Worm (Caenorhabditis elegans): ENCODE data around the gene clec-6.

Gene clec-6

DNA sequence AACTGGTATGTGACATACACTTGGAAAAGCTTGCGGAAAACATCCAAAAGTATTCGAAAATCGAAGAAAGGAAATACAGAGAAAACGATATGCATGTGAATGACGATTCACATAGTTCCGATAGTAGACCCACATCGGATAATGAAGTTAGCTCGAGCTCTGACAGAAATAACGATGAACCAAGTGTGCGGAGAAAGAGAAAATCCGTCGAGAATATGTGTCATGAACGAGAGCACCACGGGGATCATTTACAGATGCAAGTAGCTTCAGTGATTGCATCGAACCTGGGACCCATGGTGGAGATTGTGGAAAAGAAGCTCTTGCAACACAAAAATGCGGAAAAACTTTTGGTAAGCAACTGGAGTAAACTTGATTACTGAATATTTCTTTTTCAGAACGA is 30.3 kb downstream of the clec-6 start:
- TF ChIP-seq ztf-23 (GFP tag; IDR thresholded peaks at IDR 0.05) (no peak), med-1 (GFP tag; optimal IDR thresholded peaks at IDR 0.05; ENCODE audit: insufficient read depth) (no peak), klf-2 (GFP tag; conservative IDR thresholded peaks at IDR 0.05) (no peak)

DNA sequence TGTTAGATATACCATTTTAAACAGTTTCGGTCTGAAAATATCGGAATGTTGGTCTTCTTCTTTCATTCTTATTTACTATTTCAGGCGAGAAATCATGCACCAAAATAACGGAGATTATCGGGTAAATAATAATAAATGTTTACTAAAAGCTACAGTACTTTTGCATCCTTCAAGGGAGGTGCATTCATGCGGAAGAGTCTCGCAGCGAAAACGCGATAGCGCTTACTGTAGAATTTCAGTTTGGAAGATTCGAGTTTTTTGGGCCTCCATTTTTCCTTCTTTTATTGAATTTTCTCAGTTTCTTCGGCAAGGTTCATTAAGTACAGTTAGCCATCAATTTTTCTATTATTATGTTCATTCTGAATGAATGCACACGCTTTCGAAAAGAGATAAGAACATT is 31.1 kb downstream of the clec-6 start, which contains the start of gene C35D10.7:
TSS of gene C35D10.7 (plus strand) at position 85 of the 400 bp plus-strand sequence.
- TF ChIP-seq ztf-29 (GFP tag; IDR thresholded peaks at IDR 0.05) = no peak
- no peak for TF ChIP-seq klf-2 (GFP tag; conservative IDR thresholded peaks at IDR 0.05)
- no peak for TF ChIP-seq T22C8.4 (GFP tag; IDR thresholded peaks at IDR 0.05)
- TF ChIP-seq flt-1 (GFP tag; IDR thresholded peaks at IDR 0.05) = no peak
- no peak for TF ChIP-seq cog-1 (tag; optimal IDR thresholded peaks at IDR 0.05)
- TF ChIP-seq ztf-23 (GFP tag; IDR thresholded peaks at IDR 0.05) = no peak
- TF ChIP-seq med-1 (GFP tag; optimal IDR thresholded peaks at IDR 0.05; ENCODE audit: insufficient read depth) = no peak
- TF ChIP-seq tab-1 (GFP tag; IDR thresholded peaks at IDR 0.05) = no peak
- TF ChIP-seq ref-1 (GFP tag; conservative IDR thresholded peaks at IDR 0.05) = no peak

ce11 chrIII:4854918-4855317 is 32.3 kb downstream of the clec-6 start, which contains the start of gene C35D10.8:
C35D10.8 (plus strand) TSS chrIII:4855218.
- TF ChIP-seq cog-1 (tag; optimal IDR thresholded peaks at IDR 0.05) (no peak), med-1 (GFP tag; optimal IDR thresholded peaks at IDR 0.05; ENCODE audit: insufficient read depth) (no peak), ztf-23 (GFP tag; IDR thresholded peaks at IDR 0.05) (no peak), ztf-29 (GFP tag; IDR thresholded peaks at IDR 0.05) (no peak), tab-1 (GFP tag; IDR thresholded peaks at IDR 0.05) (no peak), klf-2 (GFP tag; conservative IDR thresholded peaks at IDR 0.05) (no peak), T22C8.4 (GFP tag; IDR thresholded peaks at IDR 0.05) (no peak), flt-1 (GFP tag; IDR thresholded peaks at IDR 0.05) (no peak), ref-1 (GFP tag; conservative IDR thresholded peaks at IDR 0.05) (no peak)

DNA sequence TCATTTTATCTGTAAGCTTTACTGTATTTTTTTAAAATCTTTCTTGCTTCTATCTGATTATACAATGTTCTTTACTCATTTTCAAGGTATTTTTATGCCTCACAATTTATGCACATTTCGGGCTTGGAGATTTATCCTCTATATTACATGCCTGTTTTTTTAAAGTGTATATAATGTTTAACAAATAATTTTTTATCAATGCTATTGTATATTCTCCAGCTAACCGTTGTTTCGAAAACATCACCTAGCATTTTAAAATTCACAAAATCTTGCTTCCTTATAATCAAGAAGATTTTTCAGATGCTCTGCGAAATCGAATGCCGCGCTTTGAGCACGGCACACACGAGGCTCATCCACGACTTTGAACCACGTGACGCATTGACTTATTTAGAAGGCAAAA is 35.2 kb downstream of the clec-6 start, which contains the start of gene ced-4:
TSS of gene ced-4 (plus strand) at position 301 of the 400 bp plus-strand sequence.
- TF ChIP-seq klf-2 (GFP tag; conservative IDR thresholded peaks at IDR 0.05) = no peak
- no peak for TF ChIP-seq flt-1 (GFP tag; IDR thresholded peaks at IDR 0.05)
- no peak for TF ChIP-seq ztf-23 (GFP tag; IDR thresholded peaks at IDR 0.05)
- no peak for TF ChIP-seq tab-1 (GFP tag; IDR thresholded peaks at IDR 0.05)
- TF ChIP-seq cog-1 (tag; optimal IDR thresholded peaks at IDR 0.05) = no peak
- no peak for TF ChIP-seq med-1 (GFP tag; optimal IDR thresholded peaks at IDR 0.05; ENCODE audit: insufficient read depth)
- no peak for TF ChIP-seq ref-1 (GFP tag; conservative IDR thresholded peaks at IDR 0.05)
- no peak for TF ChIP-seq T22C8.4 (GFP tag; IDR thresholded peaks at IDR 0.05)
- TF ChIP-seq ztf-29 (GFP tag; IDR thresholded peaks at IDR 0.05) = no peak

DNA sequence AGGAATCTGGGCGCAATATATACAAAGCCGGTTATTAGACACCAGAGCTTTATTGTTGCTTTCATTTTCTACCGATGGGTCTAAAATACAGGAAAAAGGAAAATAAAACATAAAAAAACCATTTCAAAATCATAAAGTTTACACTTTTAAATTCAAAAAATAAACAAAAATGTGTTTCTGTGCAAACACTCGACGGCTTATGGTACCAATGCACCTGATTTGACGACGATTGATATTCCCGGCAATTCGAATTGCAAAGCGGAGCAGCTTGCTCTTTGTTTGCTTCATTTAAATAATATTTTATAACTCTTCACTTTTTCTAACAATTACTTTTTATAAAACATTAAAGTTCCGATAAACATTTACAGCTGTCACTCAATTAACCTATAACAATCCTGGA is 37.1 kb downstream of the clec-6 start, which contains the start of gene F26A1.1:
TSS of gene F26A1.1 (plus strand) at position 369 of the 400 bp plus-strand sequence.
- TF ChIP-seq flt-1 (GFP tag; IDR thresholded peaks at IDR 0.05) = no peak
- TF ChIP-seq ref-1 (GFP tag; conservative IDR thresholded peaks at IDR 0.05) = no peak
- TF ChIP-seq tab-1 (GFP tag; IDR thresholded peaks at IDR 0.05) = no peak
- TF ChIP-seq cog-1 (tag; optimal IDR thresholded peaks at IDR 0.05) = no peak
- no peak for TF ChIP-seq ztf-29 (GFP tag; IDR thresholded peaks at IDR 0.05)
- no peak for TF ChIP-seq klf-2 (GFP tag; conservative IDR thresholded peaks at IDR 0.05)
- TF ChIP-seq T22C8.4 (GFP tag; IDR thresholded peaks at IDR 0.05) = no peak
- no peak for TF ChIP-seq med-1 (GFP tag; optimal IDR thresholded peaks at IDR 0.05; ENCODE audit: insufficient read depth)
- TF ChIP-seq ztf-23 (GFP tag; IDR thresholded peaks at IDR 0.05) = no peak

- no peak for TF ChIP-seq klf-2 (GFP tag; conservative IDR thresholded peaks at IDR 0.05)
- no peak for TF ChIP-seq T22C8.4 (GFP tag; IDR thresholded peaks at IDR 0.05)
- no peak for TF ChIP-seq tab-1 (GFP tag; IDR thresholded peaks at IDR 0.05)
- TF ChIP-seq cog-1 (tag; optimal IDR thresholded peaks at IDR 0.05) = no peak
- no peak for TF ChIP-seq ztf-29 (GFP tag; IDR thresholded peaks at IDR 0.05)
- TF ChIP-seq ref-1 (GFP tag; conservative IDR thresholded peaks at IDR 0.05) = no peak
- TF ChIP-seq ztf-23 (GFP tag; IDR thresholded peaks at IDR 0.05) = no peak
- TF ChIP-seq flt-1 (GFP tag; IDR thresholded peaks at IDR 0.05) = no peak
- TF ChIP-seq med-1 (GFP tag; optimal IDR thresholded peaks at IDR 0.05; ENCODE audit: insufficient read depth) = no peak
Measured at ce11 chrIII:4849739-4850138, 37.5 kb downstream of the clec-6 start, which contains the start of gene nonu-1. nonu-1 (minus strand) TSS chrIII:4849907.

DNA sequence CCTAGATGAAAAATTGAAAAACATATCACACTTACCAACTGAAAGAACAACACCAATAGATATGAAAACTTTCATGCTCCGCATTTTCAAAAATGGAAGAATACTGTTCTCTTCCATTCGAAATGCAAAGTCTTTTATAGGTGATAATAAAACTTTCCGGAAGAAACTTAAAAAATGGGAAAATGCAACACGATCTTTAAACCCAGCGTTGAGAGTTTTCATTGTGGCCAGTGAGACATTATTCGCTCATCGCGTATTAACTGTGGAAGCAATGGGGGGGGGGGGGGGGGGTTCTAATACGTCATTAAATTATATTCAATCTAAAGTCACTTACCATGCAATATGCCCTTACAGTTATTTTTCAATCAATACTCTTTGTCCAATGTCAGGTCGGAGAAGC is 42.9 kb downstream of the clec-6 start, which contains the start of the genes clec-157 and fkh-5:
TSS of gene clec-157 (minus strand) at position 101 of the 400 bp plus-strand sequence.
TSS of gene fkh-5 (plus strand) at position 336 of the 400 bp plus-strand sequence.
- TF ChIP-seq flt-1 (GFP tag; IDR thresholded peaks at IDR 0.05) = no peak
- TF ChIP-seq cog-1 (tag; optimal IDR thresholded peaks at IDR 0.05) = no peak
- no peak for TF ChIP-seq ztf-23 (GFP tag; IDR thresholded peaks at IDR 0.05)
- TF ChIP-seq ref-1 (GFP tag; conservative IDR thresholded peaks at IDR 0.05) = no peak
- TF ChIP-seq T22C8.4 (GFP tag; IDR thresholded peaks at IDR 0.05) = no peak
- TF ChIP-seq med-1 (GFP tag; optimal IDR thresholded peaks at IDR 0.05; ENCODE audit: insufficient read depth) = no peak
- TF ChIP-seq klf-2 (GFP tag; conservative IDR thresholded peaks at IDR 0.05) = no peak
- no peak for TF ChIP-seq tab-1 (GFP tag; IDR thresholded peaks at IDR 0.05)
- no peak for TF ChIP-seq ztf-29 (GFP tag; IDR thresholded peaks at IDR 0.05)

ce11 chrIII:4842173-4842572 is 45.1 kb downstream of the clec-6 start, which contains the start of gene clec-156:
clec-156 (minus strand) TSS chrIII:4842273.
- TF ChIP-seq flt-1 (GFP tag; IDR thresholded peaks at IDR 0.05) = no peak
- TF ChIP-seq ztf-23 (GFP tag; IDR thresholded peaks at IDR 0.05) = no peak
- TF ChIP-seq klf-2 (GFP tag; conservative IDR thresholded peaks at IDR 0.05) = no peak
- no peak for TF ChIP-seq ztf-29 (GFP tag; IDR thresholded peaks at IDR 0.05)
- no peak for TF ChIP-seq med-1 (GFP tag; optimal IDR thresholded peaks at IDR 0.05; ENCODE audit: insufficient read depth)

DNA sequence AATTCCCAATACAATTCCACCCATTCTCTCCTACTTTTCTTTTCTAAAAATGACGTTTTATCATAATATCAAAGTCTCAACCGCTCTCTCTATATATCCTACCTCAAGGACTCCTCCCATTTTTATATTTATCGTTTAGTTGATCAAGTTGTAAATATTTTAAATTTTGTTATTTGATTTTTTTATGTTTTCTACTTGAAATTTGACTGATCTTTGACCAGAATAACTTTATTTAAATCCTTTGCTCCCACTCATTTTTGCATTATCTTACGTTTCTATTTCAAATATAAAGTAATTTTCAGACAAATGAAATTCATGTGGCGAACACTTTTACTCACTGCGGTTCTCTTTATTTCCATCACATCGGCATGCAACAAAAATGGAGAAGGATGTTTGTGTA is 49.8 kb downstream of the clec-6 start, which contains the start of the genes acbp-7 and F26A1.19:
TSS of gene acbp-7 (plus strand) at position 301 of the 400 bp plus-strand sequence.
TSS of gene F26A1.19 (plus strand) at position 303 of the 400 bp plus-strand sequence.
- TF ChIP-seq ref-1 (GFP tag; conservative IDR thresholded peaks at IDR 0.05) (no peak), klf-2 (GFP tag; conservative IDR thresholded peaks at IDR 0.05) (no peak), ztf-29 (GFP tag; IDR thresholded peaks at IDR 0.05) (no peak), ztf-23 (GFP tag; IDR thresholded peaks at IDR 0.05) (no peak), cog-1 (tag; optimal IDR thresholded peaks at IDR 0.05) (no peak)
